Worm (Caenorhabditis elegans) whole organism, late embryonic: ENCODE results near the gene flp-6.

ENCODE experiments used
- C08G9.2 ChIP-seq: sonication (generic microtip); optimal IDR thresholded peaks from 2 replicates; lab custom pipeline; 2016; ENCODE audit warnings: mild to moderate bottlenecking, missing genetic modification characterization, moderate library complexity, missing compliant biosample characterization
- F13H6.1 ChIP-seq: sonication (generic microtip); optimal IDR thresholded peaks from 2 replicates; lab custom pipeline; 2016; ENCODE audit warnings: missing genetic modification characterization, missing compliant biosample characterization
- T23F11.4 ChIP-seq: fragments of 200-800 bp; sonication (Bioruptor generic); optimal IDR thresholded peaks from 2 replicates; lab custom pipeline; 2018; ENCODE audit warnings: mild to moderate bottlenecking, missing genetic modification characterization, missing compliant biosample characterization
- Y22D7AL.16 ChIP-seq: sonication (generic microtip); optimal IDR thresholded peaks from 2 replicates; lab custom pipeline; 2016; ENCODE audit warnings: missing genetic modification characterization, missing compliant biosample characterization
- ama-1 ChIP-seq: fragments of 150-350 bp; optimal IDR thresholded peaks from 2 replicates; lab custom pipeline; 2014
- ceh-18 ChIP-seq: sonication (generic microtip); optimal IDR thresholded peaks from 2 replicates; lab custom pipeline; 2016; ENCODE audit warnings: missing genetic modification characterization, missing compliant biosample characterization
- ceh-2 ChIP-seq: sonication (generic microtip); optimal IDR thresholded peaks from 2 replicates; lab custom pipeline; 2016; ENCODE audit warnings: missing genotype, missing genetic modification characterization, missing compliant biosample characterization
- ceh-45 ChIP-seq: fragments of 200-800 bp; sonication (Bioruptor generic); IDR thresholded peaks from 2 replicates; pipeline ENCODE4 v1.3.6; 2022; ENCODE audit warnings: missing genetic modification reagents, missing genetic modification characterization, missing compliant biosample characterization
- ceh-48 ChIP-seq: sonication (generic microtip); optimal IDR thresholded peaks from 2 replicates; lab custom pipeline; 2016; ENCODE audit warnings: missing genetic modification characterization, inconsistent platforms, missing compliant biosample characterization
- dmd-4 ChIP-seq: sonication (generic microtip); optimal IDR thresholded peaks from 2 replicates; lab custom pipeline; 2016; ENCODE audit warnings: borderline replicate concordance, missing genetic modification characterization, missing compliant biosample characterization
- dve-1 ChIP-seq: sonication (generic microtip); optimal IDR thresholded peaks from 2 replicates; lab custom pipeline; 2017; ENCODE audit warnings: antibody characterized with exemption, mild to moderate bottlenecking, missing genetic modification characterization, missing compliant biosample characterization
- elt-2 ChIP-seq: sonication (generic microtip); optimal IDR thresholded peaks from 2 replicates; lab custom pipeline; 2016; ENCODE audit warnings: missing genetic modification reagents, missing genetic modification characterization, missing compliant biosample characterization
- gmeb-2 ChIP-seq: sonication (generic microtip); optimal IDR thresholded peaks from 2 replicates; lab custom pipeline; 2016; ENCODE audit warnings: missing genetic modification characterization, inconsistent platforms, missing compliant biosample characterization
- hlh-13 ChIP-seq: fragments of 200-800 bp; sonication (Bioruptor generic); optimal IDR thresholded peaks from 2 replicates; lab custom pipeline; 2018; ENCODE audit warnings: mild to moderate bottlenecking, missing genetic modification characterization, missing compliant biosample characterization
- hlh-30 ChIP-seq: sonication (generic microtip); optimal IDR thresholded peaks from 2 replicates; lab custom pipeline; 2017; ENCODE audit warnings: antibody characterized with exemption, missing genetic modification characterization, missing compliant biosample characterization; ENCODE audit not compliant: insufficient read depth
- hlh-6 ChIP-seq: sonication (generic microtip); optimal IDR thresholded peaks from 2 replicates; lab custom pipeline; 2016; ENCODE audit warnings: missing genotype, missing genetic modification characterization, missing compliant biosample characterization
- hlh-8 ChIP-seq: sonication (generic microtip); optimal IDR thresholded peaks from 2 replicates; lab custom pipeline; 2016; ENCODE audit warnings: missing genotype, missing genetic modification characterization, missing compliant biosample characterization
- lim-6 ChIP-seq: sonication (generic microtip); optimal IDR thresholded peaks from 2 replicates; lab custom pipeline; 2016; ENCODE audit warnings: missing genetic modification characterization, missing compliant biosample characterization
- mec-3 ChIP-seq: sonication (generic microtip); optimal IDR thresholded peaks from 2 replicates; lab custom pipeline; 2016; ENCODE audit warnings: borderline replicate concordance, missing genetic modification characterization, missing compliant biosample characterization
- nhr-11 ChIP-seq: fragments of 150-350 bp; optimal IDR thresholded peaks from 2 replicates; lab custom pipeline; 2014; ENCODE audit warnings: missing biosample characterization, missing genetic modification characterization
- nhr-232 ChIP-seq: sonication (generic microtip); optimal IDR thresholded peaks from 2 replicates; lab custom pipeline; 2016; ENCODE audit warnings: missing genetic modification characterization, missing compliant biosample characterization
- odd-2 ChIP-seq: sonication (generic microtip); optimal IDR thresholded peaks from 2 replicates; lab custom pipeline; 2017; ENCODE audit warnings: antibody characterized with exemption, mild to moderate bottlenecking, missing genetic modification characterization, missing compliant biosample characterization
- pag-3 ChIP-seq: sonication (generic microtip); optimal IDR thresholded peaks from 2 replicates; lab custom pipeline; 2016; ENCODE audit warnings: missing compliant biosample characterization, missing genetic modification characterization, borderline replicate concordance
- pqm-1 ChIP-seq: sonication (generic microtip); optimal IDR thresholded peaks from 2 replicates; lab custom pipeline; 2016; ENCODE audit warnings: missing genetic modification characterization, missing compliant biosample characterization
- pros-1 ChIP-seq: fragments of 150-350 bp; optimal IDR thresholded peaks from 2 replicates; lab custom pipeline; 2014; ENCODE audit warnings: missing biosample characterization, missing genetic modification reagents, missing genetic modification characterization
- ref-2 ChIP-seq: sonication (generic microtip); optimal IDR thresholded peaks from 2 replicates; lab custom pipeline; 2016; ENCODE audit warnings: missing genetic modification characterization, missing compliant biosample characterization
- sdc-2 ChIP-seq: sonication (generic microtip); optimal IDR thresholded peaks from 2 replicates; lab custom pipeline; 2016; ENCODE audit warnings: missing genotype, missing genetic modification characterization, missing compliant biosample characterization
- syd-9 ChIP-seq: sonication (generic microtip); optimal IDR thresholded peaks from 2 replicates; lab custom pipeline; 2016; ENCODE audit warnings: mild to moderate bottlenecking, missing genetic modification characterization, moderate library complexity, missing compliant biosample characterization
- unc-3 ChIP-seq, 2 experiments: fragments of 200-800 bp in 1 of 2; sonication (Bioruptor generic) in 1 of 2; sonication (generic microtip) in 1 of 2; conservative IDR thresholded peaks in 1 of 2; optimal IDR thresholded peaks in 1 of 2; 2 replicates each; pipeline versions ENCODE4 v1.3.6 to Lab custom; 2016 to 2022; ENCODE audit warnings: missing compliant biosample characterization in 2 of 2, missing genetic modification characterization in 2 of 2, missing genetic modification reagents in 1 of 2
- unc-42 ChIP-seq: sonication (generic microtip); optimal IDR thresholded peaks from 2 replicates; lab custom pipeline; 2016; ENCODE audit warnings: missing genotype, missing genetic modification characterization, missing compliant biosample characterization
- zip-5 ChIP-seq: sonication (generic microtip); optimal IDR thresholded peaks from 2 replicates; lab custom pipeline; 2016; ENCODE audit warnings: missing genetic modification characterization, missing compliant biosample characterization
- ztf-16 ChIP-seq: sonication (generic microtip); optimal IDR thresholded peaks from 2 replicates; lab custom pipeline; 2017; ENCODE audit warnings: missing genetic modification characterization, missing compliant biosample characterization

Gene flp-6

DNA sequence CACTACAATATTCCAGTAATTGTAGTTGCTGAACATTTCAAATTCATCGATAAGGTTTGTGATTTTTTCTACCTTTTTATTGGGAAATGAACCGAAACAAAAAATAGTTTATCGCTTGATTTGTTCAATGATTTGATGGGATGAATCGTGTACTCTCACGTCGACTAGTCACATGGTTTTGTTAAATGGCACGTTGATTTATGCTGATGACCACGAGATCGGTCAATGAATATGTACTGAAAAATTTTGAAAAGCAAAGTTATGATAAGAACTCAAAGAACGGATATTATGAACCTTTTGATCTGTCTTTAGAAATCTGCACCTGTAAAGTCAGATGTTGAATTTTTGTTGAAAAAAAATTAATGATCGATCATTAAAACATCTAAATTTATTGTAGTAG, 44.5 kb downstream of the flp-6 start:
- TF ChIP-seq ref-2 (tag; lab: Kevin White, UChicago) (no peak), dve-1 (tag; lab: Kevin White, UChicago) (no peak), hlh-13 (GFP tag; lab: Kevin White, UChicago) (no peak), nhr-11 (tag; lab: Kevin White, UChicago) (no peak), unc-3 (GFP tag; conservative IDR thresholded peaks at IDR 0.05; lab: Robert Waterston, UW) (no peak), unc-3 (tag; optimal IDR thresholded peaks at IDR 0.05; lab: Kevin White, UChicago) (no peak), ztf-16 (tag; lab: Kevin White, UChicago) (no peak), unc-42 (tag; lab: Kevin White, UChicago) (no peak), hlh-8 (tag; lab: Kevin White, UChicago) (no peak), pqm-1 (no peak), zip-5 (tag; lab: Kevin White, UChicago) (no peak), ceh-45 (GFP tag; lab: Robert Waterston, UW) (no peak), odd-2 (tag; lab: Kevin White, UChicago) (no peak), Y22D7AL.16 (tag; lab: Kevin White, UChicago) (no peak), ama-1 (lab: Kevin White, UChicago) (no peak), elt-2 (tag; lab: Kevin White, UChicago) (no peak), hlh-6 (no peak), ceh-18 (tag; lab: Kevin White, UChicago) (no peak), sdc-2 (tag; lab: Kevin White, UChicago) (no peak), T23F11.4 (no peak), pag-3 (tag; lab: Kevin White, UChicago) (no peak)

DNA sequence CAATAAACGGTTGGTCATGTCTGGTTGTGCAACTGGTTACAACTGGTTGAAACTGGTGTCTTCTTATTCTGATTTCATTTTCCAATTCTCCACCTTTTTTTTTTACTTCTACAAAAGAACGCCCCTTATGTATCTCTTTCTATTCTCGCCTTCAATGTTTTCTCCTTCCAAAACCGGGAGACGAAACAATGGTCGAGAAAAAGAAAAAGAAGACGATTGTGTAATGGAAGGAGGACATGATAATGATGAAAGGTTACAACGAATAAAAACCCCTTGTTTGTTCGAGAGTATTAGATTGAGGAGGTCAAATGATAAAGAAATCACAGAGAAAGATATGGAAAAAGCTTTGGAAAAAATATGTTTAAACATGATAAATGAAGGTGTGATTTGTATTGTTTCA, 47.1 kb downstream of the flp-6 start, which contains the start of gene C50F4.8:
Gene C50F4.8, minus strand, starts transcription at position 28 of the 400 bp plus-strand sequence.
- TF ChIP-seq Y22D7AL.16 (tag; lab: Kevin White, UChicago) (no peak), syd-9 (no peak), ceh-2 (tag; lab: Kevin White, UChicago) (no peak), zip-5 (tag; lab: Kevin White, UChicago) (no peak), F13H6.1 (tag; lab: Kevin White, UChicago) (no peak), hlh-8 (tag; lab: Kevin White, UChicago) (no peak), mec-3 (no peak)

DNA sequence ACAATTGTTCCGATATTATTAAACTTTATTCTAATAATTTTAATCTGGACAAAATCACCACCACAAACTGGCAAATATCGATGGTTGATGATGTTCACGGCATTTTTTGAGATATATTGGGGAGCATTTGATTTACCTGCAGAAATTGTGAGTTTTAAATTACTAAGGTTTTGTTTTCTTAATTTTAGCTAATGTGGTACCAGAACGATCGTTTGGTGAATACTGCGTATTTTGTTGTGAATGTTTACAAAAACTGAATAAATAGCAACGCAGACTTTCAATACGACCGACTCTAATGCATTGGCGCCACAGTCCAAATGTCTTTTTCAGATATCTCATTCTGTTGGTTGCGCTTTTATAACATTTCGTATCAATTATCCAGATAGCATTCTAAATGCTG, 49.9 kb downstream of the flp-6 start:
- no peak for TF ChIP-seq C08G9.2 (tag; lab: Kevin White, UChicago)
- TF ChIP-seq zip-5 (tag; lab: Kevin White, UChicago), result no peak
- no peak for TF ChIP-seq nhr-232 (tag; lab: Kevin White, UChicago)
- no peak for TF ChIP-seq dve-1 (tag; lab: Kevin White, UChicago)
- TF ChIP-seq gmeb-2, result no peak
- TF ChIP-seq sdc-2 (tag; lab: Kevin White, UChicago), result no peak
- no peak for TF ChIP-seq pros-1 (tag; lab: Kevin White, UChicago)
- TF ChIP-seq mec-3, result no peak
- no peak for TF ChIP-seq lim-6 (tag; lab: Kevin White, UChicago)
- no peak for TF ChIP-seq dmd-4 (tag; lab: Kevin White, UChicago)
- no peak for TF ChIP-seq unc-3 (GFP tag; conservative IDR thresholded peaks at IDR 0.05; lab: Robert Waterston, UW)
- no peak for TF ChIP-seq unc-3 (tag; optimal IDR thresholded peaks at IDR 0.05; lab: Kevin White, UChicago)
- TF ChIP-seq hlh-30 (tag; lab: Kevin White, UChicago), result no peak
- TF ChIP-seq hlh-13 (GFP tag; lab: Kevin White, UChicago), result no peak
- TF ChIP-seq unc-42 (tag; lab: Kevin White, UChicago), result no peak
- no peak for TF ChIP-seq ceh-48 (tag; lab: Kevin White, UChicago)
